Fruit fly (Drosophila melanogaster) whole organism, adult: ENCODE results near the gene Btk.

ENCODE experiments used
- CG11617 ChIP-seq: fragments of 200-800 bp; sonication (Bioruptor generic); optimal IDR thresholded peaks from 2 replicates; lab custom pipeline; 2017; ENCODE audit warnings: mild to moderate bottlenecking, missing biosample characterization, missing genetic modification reagents, missing genetic modification characterization
- CG12768 ChIP-seq: fragments of 200-800 bp; sonication (Bioruptor generic); optimal IDR thresholded peaks from 2 replicates; lab custom pipeline; 2017; ENCODE audit warnings: missing biosample characterization, missing genetic modification characterization, mild to moderate bottlenecking, moderate library complexity, missing genetic modification reagents
- CG14711 ChIP-seq: fragments of 200-800 bp; sonication (Bioruptor generic); optimal IDR thresholded peaks from 2 replicates; lab custom pipeline; 2018; ENCODE audit warnings: missing biosample characterization, mild to moderate bottlenecking, missing genetic modification characterization, moderate library complexity
- CG1620 ChIP-seq: fragments of 200-800 bp; sonication (Bioruptor generic); optimal IDR thresholded peaks from 2 replicates; lab custom pipeline; 2016; ENCODE audit warnings: missing biosample characterization, missing genetic modification characterization
- CG33017 ChIP-seq: fragments of 200-800 bp; sonication (Bioruptor generic); optimal IDR thresholded peaks from 2 replicates; lab custom pipeline; 2018; ENCODE audit warnings: missing biosample characterization, mild to moderate bottlenecking, missing genetic modification characterization, moderate library complexity
- CG5204 ChIP-seq: fragments of 200-800 bp; sonication (Bioruptor generic); optimal IDR thresholded peaks from 2 replicates; lab custom pipeline; 2016; ENCODE audit warnings: missing biosample characterization, missing genetic modification characterization
- CG7045 ChIP-seq: fragments of 200-800 bp; sonication (Bioruptor generic); optimal IDR thresholded peaks from 2 replicates; lab custom pipeline; 2017; ENCODE audit warnings: missing biosample characterization, mild to moderate bottlenecking, missing genetic modification characterization
- CG7101 ChIP-seq: fragments of 200-800 bp; sonication (Bioruptor generic); optimal IDR thresholded peaks from 2 replicates; lab custom pipeline; 2018; ENCODE audit warnings: missing biosample characterization, mild to moderate bottlenecking, missing genetic modification characterization, moderate library complexity
- Clk ChIP-seq: fragments of 200-800 bp; sonication (Bioruptor generic); optimal IDR thresholded peaks from 2 replicates; lab custom pipeline; 2017; ENCODE audit warnings: missing biosample characterization, missing genetic modification characterization
- Crg-1 ChIP-seq: fragments of 200-800 bp; sonication (Bioruptor generic); optimal IDR thresholded peaks from 2 replicates; lab custom pipeline; 2016; ENCODE audit warnings: missing biosample characterization, missing genetic modification characterization
- Hr96 ChIP-seq: fragments of 200-800 bp; sonication (Bioruptor generic); optimal IDR thresholded peaks from 2 replicates; lab custom pipeline; 2016; ENCODE audit warnings: missing biosample characterization, missing genetic modification characterization
- Mnt ChIP-seq: fragments of 200-800 bp; sonication (Bioruptor generic); optimal IDR thresholded peaks from 2 replicates; lab custom pipeline; 2016; ENCODE audit warnings: missing biosample characterization, mild to moderate bottlenecking, missing genetic modification characterization
- bab1 ChIP-seq: fragments of 200-800 bp; sonication (Bioruptor generic); optimal IDR thresholded peaks from 3 replicates; lab custom pipeline; 2019; ENCODE audit warnings: missing biosample characterization, mild to moderate bottlenecking, missing genetic modification characterization, moderate library complexity
- cic ChIP-seq: fragments of 200-800 bp; sonication (Bioruptor generic); optimal IDR thresholded peaks from 2 replicates; lab custom pipeline; 2017; ENCODE audit warnings: missing biosample characterization, mild to moderate bottlenecking, missing genetic modification characterization, moderate library complexity
- cnc ChIP-seq, 2 experiments: fragments of >200 bp; optimal IDR thresholded peaks; 2 replicates each; lab custom pipeline; 2017
- kay ChIP-seq: fragments of 200-800 bp; sonication (Bioruptor generic); peaks from one replicate; lab custom pipeline; 2016; ENCODE audit warnings: missing biosample characterization, missing genetic modification characterization, borderline replicate concordance
- ovo ChIP-seq: fragments of 200-800 bp; sonication (Bioruptor generic); optimal IDR thresholded peaks from 2 replicates; lab custom pipeline; 2016; ENCODE audit warnings: missing biosample characterization, missing genetic modification characterization
- pad ChIP-seq: fragments of 200-800 bp; sonication (Bioruptor generic); optimal IDR thresholded peaks from 3 replicates; lab custom pipeline; 2017; ENCODE audit warnings: missing biosample characterization, missing genetic modification characterization, mild to moderate bottlenecking, moderate library complexity, missing genetic modification reagents
- tj ChIP-seq: fragments of 200-800 bp; sonication (Bioruptor generic); optimal IDR thresholded peaks from 3 replicates; lab custom pipeline; 2017; ENCODE audit warnings: missing biosample characterization, mild to moderate bottlenecking, missing genetic modification characterization, moderate library complexity
- toe ChIP-seq: fragments of 200-800 bp; sonication (Bioruptor generic); optimal IDR thresholded peaks from 2 replicates; lab custom pipeline; 2016; ENCODE audit warnings: missing biosample characterization, missing genetic modification characterization

The Btk gene

DNA sequence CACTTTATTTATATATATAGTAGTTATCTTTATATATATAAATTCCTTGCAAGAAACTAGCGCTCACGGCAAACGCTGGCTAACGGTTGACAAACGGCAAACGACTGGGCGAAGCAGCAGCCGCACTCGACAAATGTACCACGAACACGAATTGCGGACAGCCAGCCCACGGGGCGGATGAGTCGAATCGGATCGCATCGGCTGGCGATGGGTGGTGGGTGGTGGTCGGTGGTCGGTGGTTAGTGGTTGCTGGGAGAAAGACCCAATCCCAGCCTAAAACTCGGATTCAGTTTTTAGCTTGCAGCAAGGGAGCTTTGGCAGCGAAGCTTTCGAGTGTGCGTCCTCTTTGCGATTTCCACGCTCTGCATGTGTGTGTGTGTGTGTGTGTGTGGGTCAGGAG is 24.3 kb upstream of the Btk start, which contains the start of gene CG7781:
Gene CG7781, minus strand, starts transcription at position 260 of the 400 bp plus-strand sequence.
- no peak for TF ChIP-seq toe
- peak; percentile 34 for TF ChIP-seq cic (GFP tag; lab: Kevin White, UChicago)
- no peak for TF ChIP-seq Clk (GFP tag; lab: Kevin White, UChicago)
- peak; percentile 59 for TF ChIP-seq CG12768 (GFP tag; lab: Kevin White, UChicago)
- no peak for TF ChIP-seq CG7045

DNA sequence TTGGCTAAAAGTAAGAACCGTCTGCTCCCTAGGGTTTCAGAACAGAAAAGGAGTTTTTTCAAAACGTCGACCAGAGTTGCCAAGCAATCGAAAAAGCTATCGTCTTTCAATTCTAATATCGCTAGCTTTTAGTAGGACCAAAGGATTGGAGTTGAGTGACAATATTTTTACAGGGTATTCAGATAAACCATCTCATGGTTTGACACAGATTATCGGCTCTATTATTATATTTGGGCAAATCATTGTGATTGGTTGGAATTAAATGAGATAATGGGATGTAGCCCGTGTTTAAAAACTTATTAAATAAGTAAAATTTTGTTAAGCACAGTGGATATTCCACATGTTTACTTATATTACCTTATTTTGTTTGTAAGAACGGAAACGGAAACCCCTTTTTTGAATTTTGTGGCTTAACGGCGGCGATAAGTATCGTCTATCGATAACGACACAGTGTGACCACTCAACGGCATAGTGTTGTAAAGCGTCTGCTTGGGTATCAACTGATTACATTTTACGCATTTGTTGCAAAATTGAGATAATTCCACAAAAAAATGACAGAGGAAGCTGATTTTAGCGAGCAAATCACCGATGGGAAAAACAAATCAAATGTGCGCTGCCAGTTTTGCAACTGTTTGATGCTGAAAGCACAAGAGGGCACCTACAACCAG is 19.1 kb upstream of the Btk start, which contains the start of the genes mtsh and strat:
Gene mtsh, minus strand, starts transcription at position 51 of the 668 bp plus-strand sequence.
Gene strat, plus strand, starts transcription at position 471 of the 668 bp plus-strand sequence.
- peak; percentile 63 for TF ChIP-seq CG14711 (tag; lab: Kevin White, UChicago)
- TF ChIP-seq CG5204 (GFP tag; lab: Kevin White, UChicago): no peak
- TF ChIP-seq Crg-1: peak; percentile 77
- TF ChIP-seq bab1 (GFP tag; lab: Kevin White, UChicago): peak; percentile 80
- peak; percentile 66 for TF ChIP-seq CG7101
- TF ChIP-seq tj (GFP tag; lab: Kevin White, UChicago): peak; percentile 58
- TF ChIP-seq CG1620 (GFP tag; lab: Kevin White, UChicago): peak; percentile 50
- peak; percentile 32 for TF ChIP-seq CG33017 (tag; lab: Kevin White, UChicago)
- peak; percentile 60 for TF ChIP-seq Mnt (GFP tag; lab: Kevin White, UChicago)
- no peak for TF ChIP-seq Clk (GFP tag; lab: Kevin White, UChicago)
- TF ChIP-seq cnc (optimal IDR thresholded peaks at IDR 0.05; lab: Kevin White, UChicago): no peak
- peak; percentile 60 for TF ChIP-seq pad (GFP tag; lab: Kevin White, UChicago)
- no peak for TF ChIP-seq kay (GFP tag; lab: Kevin White, UChicago)
- TF ChIP-seq Hr96 (GFP tag; lab: Kevin White, UChicago): no peak
- peak; percentile 68 for TF ChIP-seq CG11617
- peak; percentile 53 for TF ChIP-seq cic (GFP tag; lab: Kevin White, UChicago)
- TF ChIP-seq ovo (GFP tag; lab: Kevin White, UChicago): peak; percentile 47
- peak; percentile 65 for TF ChIP-seq CG7045
- peak; percentile 61 for TF ChIP-seq CG12768 (GFP tag; lab: Kevin White, UChicago)
- TF ChIP-seq toe: no peak

DNA sequence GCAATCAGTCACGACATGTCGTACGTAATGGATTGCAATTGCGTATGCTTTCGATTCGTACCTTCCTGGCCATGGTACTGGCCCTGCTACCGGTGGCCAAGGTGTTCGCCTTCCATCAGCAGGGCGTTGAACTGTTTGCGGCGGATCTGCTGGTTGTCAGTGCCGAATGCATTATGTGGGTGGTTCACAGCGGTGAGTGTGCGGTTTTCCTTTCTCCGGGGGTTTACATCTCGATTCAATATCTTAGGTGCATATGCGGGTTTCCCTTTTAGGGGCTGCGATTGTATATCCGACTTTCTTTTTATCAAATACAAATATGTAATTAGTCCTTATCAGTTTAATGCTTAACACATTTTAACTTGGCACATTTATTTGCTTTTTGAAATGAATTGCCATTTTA is 10.9 kb upstream of the Btk start:
- TF ChIP-seq cic (GFP tag; lab: Kevin White, UChicago): no peak
- no peak for TF ChIP-seq Hr96 (GFP tag; lab: Kevin White, UChicago)
- TF ChIP-seq Crg-1: no peak
- TF ChIP-seq Mnt (GFP tag; lab: Kevin White, UChicago): no peak
- no peak for TF ChIP-seq cnc (optimal IDR thresholded peaks at IDR 0.05; lab: Kevin White, UChicago)
- TF ChIP-seq ovo (GFP tag; lab: Kevin White, UChicago): no peak
- TF ChIP-seq CG33017 (tag; lab: Kevin White, UChicago): no peak
- TF ChIP-seq kay (GFP tag; lab: Kevin White, UChicago): no peak
- no peak for TF ChIP-seq CG7101
- TF ChIP-seq Clk (GFP tag; lab: Kevin White, UChicago): no peak
- no peak for TF ChIP-seq tj (GFP tag; lab: Kevin White, UChicago)
- TF ChIP-seq pad (GFP tag; lab: Kevin White, UChicago): no peak
- TF ChIP-seq CG11617: no peak
- no peak for TF ChIP-seq CG14711 (tag; lab: Kevin White, UChicago)
- TF ChIP-seq CG7045: no peak
- no peak for TF ChIP-seq CG5204 (GFP tag; lab: Kevin White, UChicago)
- no peak for TF ChIP-seq bab1 (GFP tag; lab: Kevin White, UChicago)
- TF ChIP-seq CG1620 (GFP tag; lab: Kevin White, UChicago): no peak

DNA sequence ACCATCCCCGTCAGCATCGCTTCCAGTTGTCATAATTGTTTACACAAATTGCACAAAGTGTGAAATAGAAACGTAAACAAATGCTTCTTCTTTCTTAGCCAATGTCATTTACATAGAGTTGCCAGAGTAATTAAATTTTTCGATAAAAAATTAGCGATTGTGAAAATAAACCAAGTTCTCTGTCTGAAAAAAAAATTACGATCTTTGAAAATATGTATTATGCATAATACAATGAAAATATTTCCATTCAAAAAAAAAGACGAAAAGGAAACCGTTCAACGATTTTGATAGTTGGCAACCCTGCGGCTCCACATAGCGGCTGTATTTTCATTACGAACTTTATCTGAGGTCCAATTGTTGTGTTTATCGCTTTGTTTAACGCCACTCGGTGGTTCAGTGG is 10.2 kb upstream of the Btk start, which contains the start of the genes CG7810 and CG7806:
Gene CG7810, minus strand, starts transcription at position 105 of the 400 bp plus-strand sequence.
Gene CG7806, plus strand, starts transcription at position 309 of the 400 bp plus-strand sequence.
- no peak for TF ChIP-seq Hr96 (GFP tag; lab: Kevin White, UChicago)
- peak; percentile 93 for TF ChIP-seq CG11617
- TF ChIP-seq cic (GFP tag; lab: Kevin White, UChicago): peak; percentile 75
- peak; percentile 91 for TF ChIP-seq bab1 (GFP tag; lab: Kevin White, UChicago)
- TF ChIP-seq kay (GFP tag; lab: Kevin White, UChicago): no peak
- TF ChIP-seq CG5204 (GFP tag; lab: Kevin White, UChicago): no peak
- peak; percentile 78 for TF ChIP-seq Mnt (GFP tag; lab: Kevin White, UChicago)
- peak; percentile 78 for TF ChIP-seq Crg-1
- peak; percentile 52 for TF ChIP-seq ovo (GFP tag; lab: Kevin White, UChicago)
- TF ChIP-seq cnc (optimal IDR thresholded peaks at IDR 0.05; lab: Kevin White, UChicago): no peak
- TF ChIP-seq tj (GFP tag; lab: Kevin White, UChicago): peak; percentile 71
- peak; percentile 92 for TF ChIP-seq CG33017 (tag; lab: Kevin White, UChicago)
- peak; percentile 92 for TF ChIP-seq CG7101
- peak; percentile 43 for TF ChIP-seq pad (GFP tag; lab: Kevin White, UChicago)
- TF ChIP-seq CG1620 (GFP tag; lab: Kevin White, UChicago): peak; percentile 80
- TF ChIP-seq CG12768 (GFP tag; lab: Kevin White, UChicago): peak; percentile 86
- no peak for TF ChIP-seq toe
- TF ChIP-seq CG7045: peak; percentile 83
- TF ChIP-seq CG14711 (tag; lab: Kevin White, UChicago): peak; percentile 98
- peak; percentile 48 for TF ChIP-seq Clk (GFP tag; lab: Kevin White, UChicago)

DNA sequence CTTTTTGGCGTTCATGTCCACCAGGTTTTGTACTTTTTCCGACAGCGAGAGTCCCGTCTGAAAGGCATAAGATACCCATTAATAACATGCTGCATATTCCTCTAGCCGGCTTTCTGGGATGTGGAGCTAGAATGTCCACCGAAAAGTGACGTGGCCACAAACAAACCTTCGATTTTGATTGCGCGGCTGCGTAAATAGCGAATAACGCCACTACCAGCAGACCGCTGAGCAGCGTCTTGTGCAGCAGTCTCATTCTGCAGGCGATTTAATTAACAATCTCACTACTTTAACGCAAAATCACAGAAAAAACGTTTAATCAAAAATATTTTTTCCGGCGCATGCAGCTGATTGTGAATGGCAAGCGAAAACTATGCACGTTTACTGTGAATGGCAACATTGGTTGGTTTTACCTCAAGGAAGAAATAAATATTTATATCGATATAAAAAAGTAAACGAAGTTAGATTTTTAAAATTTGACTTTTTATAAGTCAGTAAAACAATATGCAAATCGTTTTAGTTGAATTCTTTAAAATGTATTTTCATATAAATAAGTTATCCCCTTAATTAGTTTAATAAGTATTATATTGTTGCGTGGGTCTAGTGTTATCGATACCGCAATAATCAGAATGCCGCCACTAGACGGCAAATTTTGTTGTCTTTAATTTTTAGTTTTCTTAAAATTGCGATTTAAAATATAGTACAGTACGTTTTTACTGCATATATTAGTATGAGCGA is 7.1 kb upstream of the Btk start, which contains the start of the genes Ostgamma and Mettl14:
Gene Ostgamma, minus strand, starts transcription at position 376 of the 735 bp plus-strand sequence.
Gene Mettl14, plus strand, starts transcription at position 611 of the 735 bp plus-strand sequence.
- TF ChIP-seq cic (GFP tag; lab: Kevin White, UChicago) (no peak), Clk (GFP tag; lab: Kevin White, UChicago) (no peak), Hr96 (GFP tag; lab: Kevin White, UChicago) (no peak), CG14711 (tag; lab: Kevin White, UChicago) (peak; percentile 64), CG7045 (no peak), Mnt (GFP tag; lab: Kevin White, UChicago) (peak; percentile 40), CG1620 (GFP tag; lab: Kevin White, UChicago) (no peak), bab1 (GFP tag; lab: Kevin White, UChicago) (peak; percentile 41), cnc (optimal IDR thresholded peaks at IDR 0.05; lab: Kevin White, UChicago) (no peak), toe (no peak), CG7101 (peak; percentile 39), kay (GFP tag; lab: Kevin White, UChicago) (no peak), CG33017 (tag; lab: Kevin White, UChicago) (no peak), CG12768 (GFP tag; lab: Kevin White, UChicago) (no peak), Crg-1 (no peak), pad (GFP tag; lab: Kevin White, UChicago) (no peak), CG5204 (GFP tag; lab: Kevin White, UChicago) (no peak), CG11617 (peak; percentile 20), tj (GFP tag; lab: Kevin White, UChicago) (no peak), ovo (GFP tag; lab: Kevin White, UChicago) (no peak)
